Worm (Caenorhabditis elegans) whole organism, L3 larva: ENCODE results near the gene T19D12.6.

Experiments used
- ceh-82 ChIP-seq: fragments of 150-350 bp; optimal IDR thresholded peaks from 2 replicates; lab custom pipeline; 2014; ENCODE audit warnings: missing biosample characterization, missing genetic modification characterization
- ceh-9 ChIP-seq: sonication (generic microtip); optimal IDR thresholded peaks from 2 replicates; lab custom pipeline; 2018; ENCODE audit warnings: missing biosample characterization, missing genetic modification characterization
- egl-27 ChIP-seq: sonication (generic microtip); optimal IDR thresholded peaks from 4 replicates; lab custom pipeline; 2017; ENCODE audit warnings: missing biosample characterization, missing genetic modification reagents, missing genetic modification characterization
- fos-1 ChIP-seq: fragments of 150-350 bp; optimal IDR thresholded peaks from 2 replicates; lab custom pipeline; 2014; ENCODE audit warnings: missing biosample characterization, missing genetic modification characterization
- mdl-1 ChIP-seq: fragments of 150-350 bp; optimal IDR thresholded peaks from 2 replicates; lab custom pipeline; 2014; ENCODE audit warnings: missing biosample characterization, missing genetic modification characterization
- nfya-1 ChIP-seq: sonication (generic microtip); optimal IDR thresholded peaks from 2 replicates; lab custom pipeline; 2017; ENCODE audit warnings: missing genetic modification characterization, mild to moderate bottlenecking, missing compliant biosample characterization, antibody characterized with exemption, moderate library complexity; ENCODE audit not compliant: insufficient read depth
- nhr-237 ChIP-seq: fragments of 150-350 bp; optimal IDR thresholded peaks from 2 replicates; lab custom pipeline; 2014; ENCODE audit warnings: missing biosample characterization, missing genetic modification characterization
- nhr-67 ChIP-seq: fragments of 150-350 bp; optimal IDR thresholded peaks from 2 replicates; lab custom pipeline; 2014; ENCODE audit warnings: missing biosample characterization, missing genetic modification characterization
- nhr-76 ChIP-seq: fragments of 150-350 bp; sonication (generic microtip); optimal IDR thresholded peaks from 5 replicates; lab custom pipeline; 2014; ENCODE audit warnings: missing biosample characterization, missing genetic modification characterization
- snpc-4 ChIP-seq: fragments of 150-350 bp; optimal IDR thresholded peaks from 2 replicates; lab custom pipeline; 2014; ENCODE audit warnings: missing biosample characterization, missing genetic modification characterization

- TF ChIP-seq fos-1 (tag; lab: Kevin White, UChicago) (no peak), mdl-1 (tag; lab: Kevin White, UChicago) (no peak), ceh-9 (no peak), egl-27 (tag; lab: Kevin White, UChicago) (no peak), ceh-82 (tag; lab: Kevin White, UChicago) (no peak), nhr-237 (tag; lab: Kevin White, UChicago) (no peak), snpc-4 (tag; lab: Kevin White, UChicago) (no peak), nfya-1 (tag; lab: Kevin White, UChicago) (no peak), nhr-76 (tag; lab: Kevin White, UChicago) (no peak), nhr-67 (tag; lab: Kevin White, UChicago) (no peak)
Measured at ce11 chrII:6681478-6681877, 38.6 kb upstream of the T19D12.6 start.
